Fruit fly (Drosophila melanogaster) S2 (cell line): ENCODE measurements around the gene msd5.

Experiments used
- CG8478 ChIP-seq: fragments of >200 bp; optimal IDR thresholded peaks from 2 replicates; lab custom pipeline; 2018
- CTCF ChIP-seq, 2 experiments: fragments of >200 bp; optimal IDR thresholded peaks; 2 replicates each; lab custom pipeline; 2018

- TF ChIP-seq CTCF (optimal IDR thresholded peaks at IDR 0.05; lab: Kevin White, UChicago) (no peak), CG8478 (lab: Kevin White, UChicago) (no peak)
Observed at dm6 chr3L:1302234-1302949, 30.6 kb downstream of the msd5 start, which contains the start of the genes Rac1 and Acat2.
